Worm (Caenorhabditis elegans) whole organism, L4/young adult: ENCODE measurements around the gene dos-2.

ENCODE experiments used
- W03F9.2 ChIP-seq: fragments of 150-350 bp; optimal IDR thresholded peaks from 2 replicates; lab custom pipeline; 2014; ENCODE audit warnings: missing biosample characterization, missing genetic modification characterization
- dao-5 ChIP-seq: sonication (generic microtip); optimal IDR thresholded peaks from 2 replicates; lab custom pipeline; 2016; ENCODE audit warnings: missing genotype, missing genetic modification characterization, moderate library complexity, missing compliant biosample characterization
- him-1 ChIP-seq: sonication (generic microtip); optimal IDR thresholded peaks from 2 replicates; lab custom pipeline; 2016; ENCODE audit warnings: missing genotype, missing genetic modification reagents, missing genetic modification characterization, missing compliant biosample characterization

The dos-2 gene

ce11 chrII:3975942-3976341, at the start of gene dos-2:
TSS of gene dos-2 (plus strand) at chrII:3976242.
- no peak for TF ChIP-seq W03F9.2
- TF ChIP-seq dao-5 (tag; lab: Kevin White, UChicago): no peak
- no peak for TF ChIP-seq him-1 (tag; lab: Kevin White, UChicago)

- TF ChIP-seq him-1 (tag; lab: Kevin White, UChicago) (no peak), W03F9.2 (no peak), dao-5 (tag; lab: Kevin White, UChicago) (no peak)
Measured at ce11 chrII:3927943-3928393, 48.1 kb upstream of the dos-2 start, which contains the start of gene plpp-1.1. TSS of gene plpp-1.1 (minus strand) at chrII:3927993.

- TF ChIP-seq W03F9.2: no peak
- TF ChIP-seq him-1 (tag; lab: Kevin White, UChicago): no peak
- no peak for TF ChIP-seq dao-5 (tag; lab: Kevin White, UChicago)
Measured at ce11 chrII:3929446-3929845, 46.6 kb upstream of the dos-2 start.

- TF ChIP-seq dao-5 (tag; lab: Kevin White, UChicago): no peak
- TF ChIP-seq W03F9.2: peak; percentile 72
- no peak for TF ChIP-seq him-1 (tag; lab: Kevin White, UChicago)
Measured at ce11 chrII:3930478-3931182, 45.4 kb upstream of the dos-2 start.

- TF ChIP-seq W03F9.2: no peak
- no peak for TF ChIP-seq dao-5 (tag; lab: Kevin White, UChicago)
- no peak for TF ChIP-seq him-1 (tag; lab: Kevin White, UChicago)
Measured at ce11 chrII:3931230-3931629, 44.8 kb upstream of the dos-2 start.

ce11 chrII:3931825-3932224, 44.2 kb upstream of the dos-2 start:
- no peak for TF ChIP-seq W03F9.2
- TF ChIP-seq him-1 (tag; lab: Kevin White, UChicago): no peak
- no peak for TF ChIP-seq dao-5 (tag; lab: Kevin White, UChicago)

ce11 chrII:3933640-3934039, 42.4 kb upstream of the dos-2 start, which contains the start of gene Y14H12B.2:
TSS of gene Y14H12B.2 (minus strand) at chrII:3933740.
- TF ChIP-seq dao-5 (tag; lab: Kevin White, UChicago) (no peak), W03F9.2 (no peak), him-1 (tag; lab: Kevin White, UChicago) (no peak)

ce11 chrII:3934085-3934484, 42.0 kb upstream of the dos-2 start, which contains the start of gene Y14H12B.1:
TSS of gene Y14H12B.1 (plus strand) at chrII:3934447.
- no peak for TF ChIP-seq him-1 (tag; lab: Kevin White, UChicago)
- TF ChIP-seq dao-5 (tag; lab: Kevin White, UChicago): no peak
- TF ChIP-seq W03F9.2: no peak

ce11 chrII:3935098-3935497, 40.9 kb upstream of the dos-2 start:
- TF ChIP-seq W03F9.2 (no peak), him-1 (tag; lab: Kevin White, UChicago) (no peak), dao-5 (tag; lab: Kevin White, UChicago) (no peak)

ce11 chrII:3935990-3936389, 40.1 kb upstream of the dos-2 start:
- TF ChIP-seq dao-5 (tag; lab: Kevin White, UChicago) (no peak), W03F9.2 (no peak), him-1 (tag; lab: Kevin White, UChicago) (no peak)

ce11 chrII:3947404-3947803, 28.6 kb upstream of the dos-2 start:
- no peak for TF ChIP-seq W03F9.2
- TF ChIP-seq dao-5 (tag; lab: Kevin White, UChicago): no peak
- TF ChIP-seq him-1 (tag; lab: Kevin White, UChicago): no peak

- no peak for TF ChIP-seq dao-5 (tag; lab: Kevin White, UChicago)
- TF ChIP-seq him-1 (tag; lab: Kevin White, UChicago): peak; percentile 10
- no peak for TF ChIP-seq W03F9.2
Measured at ce11 chrII:3948507-3948906, 27.5 kb upstream of the dos-2 start.

- no peak for TF ChIP-seq dao-5 (tag; lab: Kevin White, UChicago)
- no peak for TF ChIP-seq W03F9.2
- TF ChIP-seq him-1 (tag; lab: Kevin White, UChicago): no peak
Measured at ce11 chrII:3950077-3950476, 26.0 kb upstream of the dos-2 start, which contains the start of gene sea-2. TSS of gene sea-2 (plus strand) at chrII:3950377.

- TF ChIP-seq dao-5 (tag; lab: Kevin White, UChicago) (no peak), W03F9.2 (no peak), him-1 (tag; lab: Kevin White, UChicago) (no peak)
Measured at ce11 chrII:3951354-3951753, 24.7 kb upstream of the dos-2 start.

ce11 chrII:3952368-3952767, 23.7 kb upstream of the dos-2 start:
- TF ChIP-seq him-1 (tag; lab: Kevin White, UChicago) (no peak), W03F9.2 (no peak), dao-5 (tag; lab: Kevin White, UChicago) (no peak)
